Worm (Caenorhabditis elegans) whole organism, L3 larva: ENCODE measurements around the gene C18D11.9.

Experiments used
- R02D3.7 ChIP-seq: fragments of 150-350 bp; optimal IDR thresholded peaks from 2 replicates; lab custom pipeline; 2014; ENCODE audit warnings: missing biosample characterization, missing genetic modification characterization
- ZK546.5 ChIP-seq: sonication (generic microtip); optimal IDR thresholded peaks from 2 replicates; lab custom pipeline; 2017; ENCODE audit warnings: missing biosample characterization, missing genetic modification characterization
- ama-1 ChIP-seq: fragments of 150-350 bp; optimal IDR thresholded peaks from 2 replicates; lab custom pipeline; 2018
- ceh-16 ChIP-seq: sonication (generic microtip); optimal IDR thresholded peaks from 2 replicates; lab custom pipeline; 2017; ENCODE audit warnings: missing biosample characterization, missing genetic modification characterization
- ceh-9 ChIP-seq: sonication (generic microtip); optimal IDR thresholded peaks from 2 replicates; lab custom pipeline; 2018; ENCODE audit warnings: missing biosample characterization, missing genetic modification characterization
- egl-27 ChIP-seq: sonication (generic microtip); optimal IDR thresholded peaks from 4 replicates; lab custom pipeline; 2017; ENCODE audit warnings: missing biosample characterization, missing genetic modification reagents, missing genetic modification characterization
- egl-5 ChIP-seq: fragments of 150-350 bp; optimal IDR thresholded peaks from 2 replicates; lab custom pipeline; 2017; ENCODE audit warnings: missing biosample characterization, missing genetic modification reagents, missing genetic modification characterization, inconsistent platforms
- elt-1 ChIP-seq: fragments of 150-350 bp; optimal IDR thresholded peaks from 2 replicates; lab custom pipeline; 2014; ENCODE audit warnings: missing biosample characterization, missing genetic modification characterization
- elt-2 ChIP-seq: sonication (generic microtip); optimal IDR thresholded peaks from 2 replicates; lab custom pipeline; 2016; ENCODE audit warnings: missing genetic modification reagents, mild to moderate bottlenecking, missing genetic modification characterization, missing compliant biosample characterization
- fkh-10 ChIP-seq: sonication (generic microtip); optimal IDR thresholded peaks from 2 replicates; lab custom pipeline; 2017; ENCODE audit warnings: missing biosample characterization, missing genetic modification reagents, missing genetic modification characterization
- fos-1 ChIP-seq: fragments of 150-350 bp; optimal IDR thresholded peaks from 2 replicates; lab custom pipeline; 2014; ENCODE audit warnings: missing biosample characterization, missing genetic modification characterization
- hmg-11 ChIP-seq: sonication (generic microtip); optimal IDR thresholded peaks from 2 replicates; lab custom pipeline; 2016; ENCODE audit warnings: missing genetic modification characterization, missing compliant biosample characterization
- jun-1 ChIP-seq: fragments of 150-350 bp; optimal IDR thresholded peaks from 2 replicates; lab custom pipeline; 2014; ENCODE audit warnings: missing biosample characterization, missing genetic modification reagents, missing genetic modification characterization
- lin-15B ChIP-seq: fragments of 150-350 bp; optimal IDR thresholded peaks from 2 replicates; lab custom pipeline; 2014; ENCODE audit warnings: missing biosample characterization, missing genetic modification characterization
- lin-39 ChIP-seq: fragments of 150-350 bp; optimal IDR thresholded peaks from 2 replicates; lab custom pipeline; 2018; ENCODE audit warnings: missing biosample characterization, missing genetic modification reagents, missing genetic modification characterization
- lsy-12 ChIP-seq: sonication (generic microtip); optimal IDR thresholded peaks from 2 replicates; lab custom pipeline; 2016; ENCODE audit warnings: mild to moderate bottlenecking, missing genetic modification characterization, missing compliant biosample characterization
- mdl-1 ChIP-seq: fragments of 150-350 bp; optimal IDR thresholded peaks from 2 replicates; lab custom pipeline; 2014; ENCODE audit warnings: missing biosample characterization, missing genetic modification characterization
- mml-1 ChIP-seq: fragments of 150-350 bp; sonication (generic microtip); optimal IDR thresholded peaks from 3 replicates; lab custom pipeline; 2014; ENCODE audit warnings: missing biosample characterization, missing genetic modification characterization
- nfya-1 ChIP-seq: sonication (generic microtip); optimal IDR thresholded peaks from 2 replicates; lab custom pipeline; 2017; ENCODE audit warnings: missing genetic modification characterization, mild to moderate bottlenecking, missing compliant biosample characterization, antibody characterized with exemption, moderate library complexity; ENCODE audit not compliant: insufficient read depth
- nhr-11 ChIP-seq: fragments of 150-350 bp; optimal IDR thresholded peaks from 2 replicates; lab custom pipeline; 2014; ENCODE audit warnings: missing biosample characterization, missing genetic modification characterization
- nhr-12 ChIP-seq: fragments of 150-350 bp; optimal IDR thresholded peaks from 2 replicates; lab custom pipeline; 2014; ENCODE audit warnings: missing biosample characterization, missing genetic modification characterization
- nhr-237 ChIP-seq: fragments of 150-350 bp; optimal IDR thresholded peaks from 2 replicates; lab custom pipeline; 2014; ENCODE audit warnings: missing biosample characterization, missing genetic modification characterization
- nhr-28 ChIP-seq: fragments of 150-350 bp; optimal IDR thresholded peaks from 2 replicates; lab custom pipeline; 2014; ENCODE audit warnings: missing biosample characterization, missing genetic modification characterization
- nhr-43 ChIP-seq: sonication (generic microtip); optimal IDR thresholded peaks from 2 replicates; lab custom pipeline; 2016; ENCODE audit warnings: mild to moderate bottlenecking, missing genetic modification characterization, missing compliant biosample characterization; ENCODE audit not compliant: poor library complexity, severe bottlenecking
- nhr-76 ChIP-seq: fragments of 150-350 bp; sonication (generic microtip); optimal IDR thresholded peaks from 5 replicates; lab custom pipeline; 2014; ENCODE audit warnings: missing biosample characterization, missing genetic modification characterization
- nhr-77 ChIP-seq: fragments of 150-350 bp; optimal IDR thresholded peaks from 2 replicates; lab custom pipeline; 2014; ENCODE audit warnings: missing biosample characterization, missing genetic modification characterization
- pha-4 ChIP-seq: fragments of 150-350 bp; optimal IDR thresholded peaks from 2 replicates; lab custom pipeline; 2014; ENCODE audit warnings: missing biosample characterization, missing genetic modification reagents, missing genetic modification characterization
- pqm-1 ChIP-seq: fragments of 150-350 bp; optimal IDR thresholded peaks from 2 replicates; lab custom pipeline; 2017; ENCODE audit warnings: missing biosample characterization, missing genetic modification characterization, inconsistent platforms
- sea-2 ChIP-seq: fragments of 150-350 bp; sonication (generic microtip); optimal IDR thresholded peaks from 4 replicates; lab custom pipeline; 2014; ENCODE audit warnings: missing biosample characterization, missing genetic modification reagents, missing genetic modification characterization
- snpc-4 ChIP-seq: fragments of 150-350 bp; optimal IDR thresholded peaks from 2 replicates; lab custom pipeline; 2014; ENCODE audit warnings: missing biosample characterization, missing genetic modification characterization
- tbx-2 ChIP-seq: sonication (generic microtip); optimal IDR thresholded peaks from 2 replicates; lab custom pipeline; 2016; ENCODE audit warnings: mild to moderate bottlenecking, missing genetic modification characterization, missing compliant biosample characterization
- unc-39 ChIP-seq: sonication (generic microtip); optimal IDR thresholded peaks from 4 replicates; lab custom pipeline; 2017; ENCODE audit warnings: missing biosample characterization, missing genetic modification characterization
- zag-1 ChIP-seq: fragments of 150-350 bp; optimal IDR thresholded peaks from 2 replicates; lab custom pipeline; 2014; ENCODE audit warnings: missing biosample characterization, missing genetic modification characterization
- ztf-11 ChIP-seq: fragments of 150-350 bp; optimal IDR thresholded peaks from 2 replicates; lab custom pipeline; 2014; ENCODE audit warnings: missing biosample characterization, missing genetic modification characterization

C18D11.9 gene

DNA sequence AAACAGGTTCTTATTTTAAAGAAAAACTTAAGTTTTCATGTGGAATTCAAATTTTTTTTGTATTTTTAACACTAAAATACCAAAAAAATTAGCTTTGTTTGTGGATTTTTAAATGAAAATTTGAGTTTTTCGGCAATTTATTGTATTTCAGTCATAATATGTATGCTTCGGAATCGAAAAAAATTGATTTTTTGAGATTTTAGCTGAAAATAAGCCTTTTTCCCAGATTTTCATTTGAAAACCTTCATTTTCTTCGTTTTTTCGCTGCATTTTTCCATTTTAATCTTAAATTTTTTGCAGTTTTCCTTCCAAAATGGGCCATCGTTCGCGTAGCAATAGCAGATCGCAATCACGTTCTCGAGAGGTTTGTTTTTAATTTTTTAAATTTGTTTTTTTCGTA is 17.2 kb downstream of the C18D11.9 start, which contains the start of gene rsp-8:
Gene rsp-8 (plus strand): TSS at position 301 of the 400 bp plus-strand sequence.
- no peak for TF ChIP-seq mdl-1
- TF ChIP-seq nfya-1, result no peak
- no peak for TF ChIP-seq nhr-12
- TF ChIP-seq elt-1 (tag; lab: Kevin White, UChicago), result no peak
- no peak for TF ChIP-seq nhr-28 (tag; lab: Kevin White, UChicago)
- no peak for TF ChIP-seq fos-1 (tag; lab: Kevin White, UChicago)
- TF ChIP-seq sea-2 (GFP tag; lab: Kevin White, UChicago), result no peak
- TF ChIP-seq zag-1 (tag; lab: Kevin White, UChicago), result no peak
- no peak for TF ChIP-seq nhr-11 (tag; lab: Kevin White, UChicago)
- TF ChIP-seq ceh-16, result no peak
- no peak for TF ChIP-seq egl-27
- no peak for TF ChIP-seq lin-39 (tag; lab: Kevin White, UChicago)

DNA sequence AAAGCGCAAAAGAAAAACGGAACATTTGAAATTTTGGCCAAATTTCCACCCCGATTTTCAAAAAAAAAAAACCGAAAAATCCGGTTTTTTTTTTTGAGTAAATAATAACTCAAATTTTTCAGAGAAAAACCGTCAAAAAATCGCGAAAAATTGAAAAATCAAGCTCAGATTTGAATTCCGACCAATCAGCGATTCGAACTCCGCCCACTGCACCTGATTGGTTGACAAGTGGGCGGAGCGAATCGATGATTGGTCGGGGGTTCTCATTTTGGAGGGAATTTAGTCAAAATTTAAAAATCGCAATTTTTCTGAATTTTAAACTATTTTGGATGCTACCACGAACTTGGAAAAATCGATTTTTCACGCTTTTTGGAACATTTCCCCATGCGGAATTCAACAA is 20.1 kb downstream of the C18D11.9 start:
- TF ChIP-seq lin-15B (peak; percentile 2), mdl-1 (no peak), nfya-1 (peak; percentile 98)

DNA sequence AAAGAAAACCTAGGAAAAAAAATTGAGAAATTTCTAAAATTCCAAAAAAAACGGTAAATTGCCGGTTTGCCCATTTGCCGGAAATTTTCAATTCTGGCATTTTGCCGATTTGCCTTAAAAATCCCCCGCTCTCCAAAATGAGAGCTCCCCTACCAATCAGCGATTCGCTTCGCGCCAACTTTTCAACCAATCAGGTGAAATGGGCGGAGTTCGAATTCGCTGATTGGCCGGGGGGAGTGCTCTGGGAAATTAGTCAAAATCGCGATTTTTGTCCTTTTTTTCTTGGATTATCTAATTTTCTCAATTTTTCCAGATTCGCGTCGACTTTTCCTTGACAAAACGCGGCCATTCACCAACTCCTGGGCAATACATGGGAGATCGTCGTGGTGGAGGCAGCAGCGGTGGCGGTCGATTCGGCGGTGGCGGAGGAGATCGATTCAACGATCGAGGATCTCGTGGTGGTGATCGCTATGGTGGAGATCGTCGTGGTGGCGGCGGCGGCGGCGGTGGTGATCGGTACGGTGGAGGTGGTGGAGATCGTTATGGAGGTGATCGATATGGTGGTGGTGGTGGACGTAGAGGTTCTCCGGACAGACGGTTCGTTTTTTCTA is 20.8 kb downstream of the C18D11.9 start:
- TF ChIP-seq mml-1 (tag; lab: Kevin White, UChicago) (no peak), nhr-76 (tag; lab: Kevin White, UChicago) (no peak), egl-27 (no peak), nfya-1 (peak; percentile 99)

DNA sequence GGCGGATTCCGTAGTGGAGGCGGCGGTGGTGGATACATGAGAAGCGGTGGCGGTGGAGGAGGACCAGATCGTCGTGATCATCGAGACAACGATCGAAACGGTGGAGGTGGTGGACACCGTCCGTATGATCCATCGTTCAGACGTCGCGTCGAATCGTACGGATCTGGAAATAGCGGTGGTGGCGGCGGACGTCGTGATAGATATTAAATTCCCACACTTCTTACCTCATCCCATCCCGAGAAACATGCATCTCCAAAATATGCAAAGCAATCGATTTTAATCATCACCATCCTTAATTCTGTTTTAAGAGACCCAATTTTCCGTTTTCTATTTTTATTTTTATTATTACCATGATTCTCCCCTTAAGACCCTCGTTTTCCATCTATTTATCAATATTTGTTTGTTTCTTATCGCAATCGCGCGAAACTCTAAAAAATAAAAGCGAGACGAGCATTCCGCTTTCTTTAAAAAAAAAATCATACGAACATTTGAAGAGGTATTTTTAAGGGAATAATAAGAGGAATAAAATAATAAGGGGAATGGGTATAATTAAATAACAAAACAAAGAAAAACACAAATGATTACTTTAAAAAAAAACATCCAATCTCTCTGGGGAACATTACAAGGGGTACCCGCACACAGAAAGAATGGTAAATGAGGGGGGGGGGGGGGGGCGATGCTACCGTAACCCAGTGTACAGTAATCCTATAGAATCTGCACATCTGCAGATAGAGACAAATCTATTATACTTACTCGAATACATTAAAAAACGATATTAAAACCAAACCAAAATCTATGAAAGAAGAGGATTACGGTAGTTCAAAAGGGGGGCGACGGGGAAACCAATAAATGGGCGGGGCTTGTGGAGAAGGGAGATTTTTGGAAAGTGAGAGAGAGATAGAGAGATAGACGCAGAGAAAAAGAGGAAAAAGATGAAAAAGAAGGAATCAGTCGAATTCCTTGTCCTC is 21.9 kb downstream of the C18D11.9 start:
- TF ChIP-seq ZK546.5 (tag; lab: Kevin White, UChicago) (no peak), nhr-77 (no peak), lsy-12 (tag; lab: Kevin White, UChicago) (peak; percentile 26), elt-1 (tag; lab: Kevin White, UChicago) (no peak), tbx-2 (tag; lab: Kevin White, UChicago) (no peak), ztf-11 (tag; lab: Kevin White, UChicago) (no peak), pqm-1 (no peak), pha-4 (tag; lab: Kevin White, UChicago) (peak; percentile 22), nhr-11 (tag; lab: Kevin White, UChicago) (no peak), nhr-43 (no peak), nfya-1 (peak; percentile 28), jun-1 (tag; lab: Kevin White, UChicago) (no peak), lin-15B (no peak), ama-1 (peak; percentile 31), R02D3.7 (no peak), fkh-10 (GFP tag; lab: Kevin White, UChicago) (no peak), mdl-1 (no peak), elt-2 (peak; percentile 15), ceh-9 (tag; lab: Kevin White, UChicago) (no peak), snpc-4 (tag; lab: Kevin White, UChicago) (no peak), unc-39 (no peak)
- TF ChIP-seq, all 47 proteins: peak for 5

DNA sequence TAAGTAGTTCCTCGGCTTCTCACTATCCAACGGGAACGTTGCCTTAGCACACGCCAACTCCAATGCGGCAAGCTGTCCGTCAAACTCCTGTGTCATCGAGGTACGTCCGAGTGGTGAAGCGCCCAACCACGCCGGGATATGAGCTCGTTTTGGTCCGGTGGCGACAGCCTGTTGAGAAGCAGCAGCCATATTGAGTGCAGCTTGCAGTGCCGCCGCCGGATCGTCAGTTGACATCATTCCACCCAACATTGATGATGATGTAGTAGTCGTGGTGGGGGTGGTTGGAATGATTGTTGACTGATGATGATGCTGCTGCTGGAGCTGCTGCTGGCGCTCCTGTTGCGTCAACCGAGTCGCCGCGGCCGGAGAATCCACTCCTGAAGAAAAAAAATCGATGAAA is 24.5 kb downstream of the C18D11.9 start:
- TF ChIP-seq egl-5 (tag; lab: Kevin White, UChicago), result no peak
- TF ChIP-seq zag-1 (tag; lab: Kevin White, UChicago), result no peak
- no peak for TF ChIP-seq nhr-76 (tag; lab: Kevin White, UChicago)
- no peak for TF ChIP-seq lin-15B
- no peak for TF ChIP-seq sea-2 (GFP tag; lab: Kevin White, UChicago)
- no peak for TF ChIP-seq hmg-11 (tag; lab: Kevin White, UChicago)
- TF ChIP-seq nhr-237 (tag; lab: Kevin White, UChicago), result no peak
- TF ChIP-seq unc-39, result no peak
- TF ChIP-seq, all 47 proteins: peak for 0
